Worm (Caenorhabditis elegans) whole organism, young adult: Measurements from ENCODE around the gene W04D2.4.
A peak's percentile ranks its signal among the peaks of the same experiment; 100 is the strongest.

ENCODE experiments used
- B0261.1 ChIP-seq: sonication (generic microtip); optimal IDR thresholded peaks from 2 replicates; lab custom pipeline; 2016; ENCODE audit warnings: mild to moderate bottlenecking, missing genetic modification characterization, moderate library complexity, missing compliant biosample characterization
- B0336.3 ChIP-seq: fragments of 200-800 bp; sonication (Bioruptor generic); IDR thresholded peaks from 2 replicates; pipeline ENCODE4 v1.3.6; 2022; ENCODE audit warnings: missing genetic modification characterization, missing compliant biosample characterization
- D2030.7 ChIP-seq: fragments of 200-800 bp; sonication (Bioruptor generic); IDR thresholded peaks from 2 replicates; pipeline ENCODE4 v1.3.6; 2022; ENCODE audit warnings: missing genetic modification reagents, missing genetic modification characterization, missing compliant biosample characterization
- F22D6.2 ChIP-seq: sonication (generic microtip); optimal IDR thresholded peaks from 2 replicates; lab custom pipeline; 2016; ENCODE audit warnings: mild to moderate bottlenecking, missing genetic modification characterization, missing compliant biosample characterization
- F52B5.7 ChIP-seq: sonication (generic microtip); optimal IDR thresholded peaks from 2 replicates; lab custom pipeline; 2016; ENCODE audit warnings: mild to moderate bottlenecking, missing genetic modification characterization, missing compliant biosample characterization
- F55B11.4 ChIP-seq: sonication (generic microtip); optimal IDR thresholded peaks from 2 replicates; lab custom pipeline; 2016; ENCODE audit warnings: missing compliant biosample characterization, missing genetic modification characterization, borderline replicate concordance; ENCODE audit not compliant: insufficient read depth
- T26A5.8 ChIP-seq: sonication (generic microtip); optimal IDR thresholded peaks from 2 replicates; lab custom pipeline; 2016; ENCODE audit warnings: missing genetic modification characterization, missing compliant biosample characterization
- Y67H2A.10 ChIP-seq: fragments of 200-800 bp; sonication (Bioruptor generic); conservative IDR thresholded peaks from 2 replicates; pipeline ENCODE4 v1.3.6; 2022; ENCODE audit warnings: missing genetic modification reagents, missing genetic modification characterization, missing compliant biosample characterization
- aptf-3 ChIP-seq: fragments of 200-800 bp; sonication (Bioruptor generic); IDR thresholded peaks from 2 replicates; pipeline ENCODE4 v1.3.6; 2022; ENCODE audit warnings: missing genetic modification characterization, missing compliant biosample characterization
- athp-1 ChIP-seq: sonication (generic microtip); optimal IDR thresholded peaks from 2 replicates; lab custom pipeline; 2017; ENCODE audit warnings: mild to moderate bottlenecking, missing genetic modification characterization, missing compliant biosample characterization
- attf-3 ChIP-seq: fragments of 200-800 bp; sonication (Bioruptor generic); conservative IDR thresholded peaks from 2 replicates; pipeline ENCODE4 v1.3.6; 2022; ENCODE audit warnings: missing genetic modification reagents, missing genetic modification characterization, missing compliant biosample characterization
- attf-5 ChIP-seq: fragments of 200-800 bp; sonication (Bioruptor generic); optimal IDR thresholded peaks from 2 replicates; lab custom pipeline; 2018; ENCODE audit warnings: mild to moderate bottlenecking, missing genetic modification characterization, missing compliant biosample characterization
- attf-6 ChIP-seq: fragments of 200-800 bp; sonication (Bioruptor generic); IDR thresholded peaks from 2 replicates; pipeline ENCODE4 v1.3.6; 2022; ENCODE audit warnings: missing genetic modification reagents, missing genetic modification characterization, missing compliant biosample characterization
- bed-2 ChIP-seq: fragments of 200-800 bp; sonication (Bioruptor generic); IDR thresholded peaks from 2 replicates; pipeline ENCODE4 v1.3.6; 2022; ENCODE audit warnings: missing genetic modification reagents, missing genetic modification characterization, missing compliant biosample characterization
- cebp-1 ChIP-seq, 2 experiments: fragments of 200-800 bp in 1 of 2; sonication (Bioruptor generic) in 1 of 2; sonication (generic microtip) in 1 of 2; IDR thresholded peaks in 1 of 2; optimal IDR thresholded peaks in 1 of 2; 2 replicates each; pipeline versions ENCODE4 v1.3.6 to Lab custom; 2017 to 2022; ENCODE audit warnings: missing compliant biosample characterization in 2 of 2, missing genetic modification characterization in 2 of 2, mild to moderate bottlenecking in 1 of 2, missing genetic modification reagents in 1 of 2, moderate library complexity in 1 of 2
- cebp-2 ChIP-seq: fragments of 200-800 bp; sonication (Bioruptor generic); IDR thresholded peaks from 2 replicates; pipeline ENCODE4 v1.3.6; 2022; ENCODE audit warnings: missing genetic modification characterization, missing compliant biosample characterization
- ceh-100 ChIP-seq: fragments of 200-800 bp; sonication (Bioruptor generic); IDR thresholded peaks from 2 replicates; pipeline ENCODE4 v1.3.6; 2022; ENCODE audit warnings: missing genetic modification reagents, missing genetic modification characterization, missing compliant biosample characterization
- ceh-40 ChIP-seq: fragments of 200-800 bp; sonication (Bioruptor generic); IDR thresholded peaks from 2 replicates; pipeline ENCODE4 v1.3.6; 2022; ENCODE audit warnings: missing genetic modification characterization, missing compliant biosample characterization
- ceh-91 ChIP-seq: fragments of 200-800 bp; sonication (Bioruptor generic); IDR thresholded peaks from 2 replicates; pipeline ENCODE4 v1.3.6; 2022; ENCODE audit warnings: missing genetic modification reagents, missing genetic modification characterization, missing compliant biosample characterization
- dox-1 ChIP-seq: fragments of 200-800 bp; sonication (Bioruptor generic); IDR thresholded peaks from 2 replicates; pipeline ENCODE4 v1.3.6; 2022; ENCODE audit warnings: missing genetic modification reagents, missing genetic modification characterization, missing compliant biosample characterization
- dpff-1 ChIP-seq: sonication (generic microtip); optimal IDR thresholded peaks from 2 replicates; lab custom pipeline; 2017; ENCODE audit warnings: mild to moderate bottlenecking, missing genetic modification characterization, missing compliant biosample characterization
- dpl-1 ChIP-seq: fragments of 150-350 bp; optimal IDR thresholded peaks from 2 replicates; lab custom pipeline; 2014; ENCODE audit warnings: missing biosample characterization, missing genetic modification reagents, missing genetic modification characterization
- efl-1 ChIP-seq: fragments of 150-350 bp; optimal IDR thresholded peaks from 2 replicates; lab custom pipeline; 2014; ENCODE audit warnings: missing biosample characterization, missing genetic modification reagents, missing genetic modification characterization
- egl-18 ChIP-seq: fragments of 200-800 bp; sonication (Bioruptor generic); IDR thresholded peaks from 2 replicates; pipeline ENCODE4 v1.3.6; 2022; ENCODE audit warnings: missing genetic modification reagents, missing genetic modification characterization, missing compliant biosample characterization
- egl-44 ChIP-seq: fragments of 200-800 bp; sonication (Bioruptor generic); IDR thresholded peaks from 2 replicates; pipeline ENCODE4 v1.3.6; 2022; ENCODE audit warnings: missing genetic modification reagents, missing genetic modification characterization, missing compliant biosample characterization
- gei-17 ChIP-seq: fragments of 200-800 bp; sonication (Bioruptor generic); optimal IDR thresholded peaks from 2 replicates; lab custom pipeline; 2018; ENCODE audit warnings: mild to moderate bottlenecking, missing genetic modification characterization, missing compliant biosample characterization
- hmg-20 ChIP-seq: fragments of 200-800 bp; sonication (Bioruptor generic); IDR thresholded peaks from 2 replicates; pipeline ENCODE4 v1.3.6; 2022; ENCODE audit warnings: missing genetic modification reagents, missing genetic modification characterization, missing compliant biosample characterization
- hrde-1 ChIP-seq: sonication (generic microtip); optimal IDR thresholded peaks from 2 replicates; lab custom pipeline; 2016; ENCODE audit warnings: missing genetic modification characterization, mild to moderate bottlenecking, missing compliant biosample characterization, moderate library complexity, missing genotype, missing genetic modification reagents, borderline replicate concordance
- let-526 ChIP-seq: fragments of 200-800 bp; sonication (Bioruptor generic); IDR thresholded peaks from 2 replicates; pipeline ENCODE4 v1.3.6; 2022; ENCODE audit warnings: missing genetic modification reagents, missing genetic modification characterization, missing compliant biosample characterization
- lin-26 ChIP-seq: fragments of 200-800 bp; sonication (Bioruptor generic); IDR thresholded peaks from 2 replicates; pipeline ENCODE4 v1.3.6; 2022; ENCODE audit warnings: missing genetic modification reagents, missing genetic modification characterization, missing compliant biosample characterization
- lin-35 ChIP-seq, 3 experiments: fragments of 150-350 bp in 2 of 3; sonication (generic microtip) in 1 of 3; optimal IDR thresholded peaks; 2 replicates each; lab custom pipeline; 2014 to 2018; ENCODE audit warnings: missing biosample characterization in 3 of 3, missing genetic modification characterization in 3 of 3, missing genetic modification reagents in 3 of 3
- lin-40 ChIP-seq: sonication (generic microtip); optimal IDR thresholded peaks from 2 replicates; lab custom pipeline; 2016; ENCODE audit warnings: missing genetic modification characterization, mild to moderate bottlenecking, missing compliant biosample characterization, missing genotype, missing genetic modification reagents
- lin-54 ChIP-seq: fragments of 200-800 bp; sonication (Bioruptor generic); optimal IDR thresholded peaks from 2 replicates; lab custom pipeline; 2018; ENCODE audit warnings: mild to moderate bottlenecking, missing genetic modification characterization, missing compliant biosample characterization
- mel-28 ChIP-seq: sonication (generic microtip); optimal IDR thresholded peaks from 2 replicates; lab custom pipeline; 2016; ENCODE audit warnings: borderline replicate concordance, mild to moderate bottlenecking, missing genetic modification characterization, missing compliant biosample characterization
- nhr-120 ChIP-seq: fragments of 200-800 bp; sonication (Bioruptor generic); IDR thresholded peaks from 2 replicates; pipeline ENCODE4 v1.3.6; 2022; ENCODE audit warnings: missing genetic modification characterization, missing compliant biosample characterization
- nhr-179 ChIP-seq: sonication (generic microtip); optimal IDR thresholded peaks from 2 replicates; lab custom pipeline; 2016; ENCODE audit warnings: mild to moderate bottlenecking, missing genetic modification characterization, missing compliant biosample characterization
- nhr-27 ChIP-seq: fragments of 200-800 bp; sonication (Bioruptor generic); optimal IDR thresholded peaks from 2 replicates; lab custom pipeline; 2018; ENCODE audit warnings: mild to moderate bottlenecking, missing genetic modification characterization, moderate library complexity, missing compliant biosample characterization
- nhr-90 ChIP-seq: sonication (generic microtip); optimal IDR thresholded peaks from 2 replicates; lab custom pipeline; 2016; ENCODE audit warnings: missing genotype, mild to moderate bottlenecking, missing genetic modification characterization, missing compliant biosample characterization
- rcor-1 ChIP-seq: fragments of 200-800 bp; sonication (Bioruptor generic); IDR thresholded peaks from 2 replicates; pipeline ENCODE4 v1.3.6; 2022; ENCODE audit warnings: missing genetic modification reagents, missing genetic modification characterization, missing compliant biosample characterization
- repo-1 ChIP-seq: sonication (generic microtip); optimal IDR thresholded peaks from 2 replicates; lab custom pipeline; 2017; ENCODE audit warnings: mild to moderate bottlenecking, missing genetic modification characterization, missing compliant biosample characterization
- sdz-38 ChIP-seq: sonication (generic microtip); optimal IDR thresholded peaks from 2 replicates; lab custom pipeline; 2016; ENCODE audit warnings: missing genotype, missing genetic modification characterization, missing compliant biosample characterization
- snpc-1.1 ChIP-seq: sonication (generic microtip); optimal IDR thresholded peaks from 2 replicates; lab custom pipeline; 2017; ENCODE audit warnings: missing genetic modification characterization, mild to moderate bottlenecking, missing compliant biosample characterization, antibody characterized with exemption, moderate library complexity, missing genotype, missing genetic modification reagents; ENCODE audit not compliant: insufficient read depth
- sptf-2 ChIP-seq: fragments of 200-800 bp; sonication (Bioruptor generic); optimal IDR thresholded peaks from 2 replicates; lab custom pipeline; 2018; ENCODE audit warnings: mild to moderate bottlenecking, missing genetic modification characterization, missing compliant biosample characterization
- tbx-9 ChIP-seq: sonication (generic microtip); optimal IDR thresholded peaks from 2 replicates; lab custom pipeline; 2016; ENCODE audit warnings: borderline replicate concordance, missing genetic modification characterization, inconsistent platforms, missing compliant biosample characterization
- tlf-1 ChIP-seq: fragments of 200-800 bp; sonication (Bioruptor generic); optimal IDR thresholded peaks from 2 replicates; lab custom pipeline; 2018; ENCODE audit warnings: mild to moderate bottlenecking, missing genetic modification characterization, missing compliant biosample characterization
- unc-130 ChIP-seq: sonication (generic microtip); optimal IDR thresholded peaks from 2 replicates; lab custom pipeline; 2016; ENCODE audit warnings: missing genetic modification reagents, missing genetic modification characterization, missing compliant biosample characterization
- unc-62 ChIP-seq: fragments of 150-350 bp; optimal IDR thresholded peaks from 2 replicates; lab custom pipeline; 2014; ENCODE audit warnings: missing biosample characterization, missing genetic modification reagents, missing genetic modification characterization
- ztf-22 ChIP-seq: fragments of 200-800 bp; sonication (Bioruptor generic); optimal IDR thresholded peaks from 2 replicates; lab custom pipeline; 2018; ENCODE audit warnings: mild to moderate bottlenecking, missing genetic modification characterization, moderate library complexity, missing compliant biosample characterization

W04D2.4 gene

ce11 chrV:12491070-12491643 lies 6.4 kb downstream of the W04D2.4 start (continued):
- TF ChIP-seq egl-44 (GFP tag; lab: Robert Waterston, UW) (peak; percentile 44; the same call in 1 of the 2 replicates), repo-1 (peak; percentile 79), egl-18 (GFP tag; lab: Robert Waterston, UW) (no peak), cebp-2 (0 out of 2 replicates have a peak, but pooled peaks have one; percentile 45), B0261.1 (peak; percentile 37), attf-3 (peak; percentile 75), gei-17 (no peak), athp-1 (tag; lab: Kevin White, UChicago) (no peak), B0336.3 (GFP tag; lab: Robert Waterston, UW) (peak; percentile 88), dox-1 (peak; percentile 94), hmg-20 (GFP tag; lab: Robert Waterston, UW) (peak; percentile 56; the same call in 1 of the 2 replicates), snpc-1.1 (tag; lab: Kevin White, UChicago) (peak; percentile 100), lin-54 (GFP tag; lab: Kevin White, UChicago) (peak; percentile 82), dpff-1 (tag; lab: Kevin White, UChicago) (no peak), nhr-90 (tag; lab: Kevin White, UChicago) (no peak), cebp-1 (GFP tag; IDR thresholded peaks at IDR 0.05; lab: Robert Waterston, UW) (no peak), cebp-1 (tag; optimal IDR thresholded peaks at IDR 0.05; lab: Kevin White, UChicago) (peak; percentile 62), hrde-1 (tag; lab: Kevin White, UChicago) (peak; percentile 24), tbx-9 (no peak), F22D6.2 (no peak), lin-35 (GFP tag; optimal IDR thresholded peaks at IDR 0.05; lab: Kevin White, UChicago) (peak in 1 of 3 experiments; percentile 22), rcor-1 (peak; percentile 92), nhr-27 (no peak), F52B5.7 (tag; lab: Kevin White, UChicago) (no peak), efl-1 (GFP tag; lab: Kevin White, UChicago) (no peak), lin-40 (tag; lab: Kevin White, UChicago) (peak; percentile 54), mel-28 (tag; lab: Kevin White, UChicago) (no peak), nhr-120 (GFP tag; lab: Robert Waterston, UW) (no peak), aptf-3 (GFP tag; lab: Robert Waterston, UW) (no peak), ztf-22 (peak; percentile 11), ceh-100 (GFP tag; lab: Robert Waterston, UW) (peak; percentile 71), lin-26 (GFP tag; lab: Robert Waterston, UW) (no peak), tlf-1 (GFP tag; lab: Kevin White, UChicago) (peak; percentile 75), sptf-2 (GFP tag; lab: Kevin White, UChicago) (peak; percentile 9), bed-2 (GFP tag; lab: Robert Waterston, UW) (0 out of 2 replicates have a peak, but pooled peaks have one; percentile 29), T26A5.8 (tag; lab: Kevin White, UChicago) (no peak), sdz-38 (tag; lab: Kevin White, UChicago) (no peak), D2030.7 (peak; percentile 97), dpl-1 (no peak), let-526 (no peak), unc-62 (GFP tag; lab: Kevin White, UChicago) (no peak), F55B11.4 (tag; lab: Kevin White, UChicago) (no peak), ceh-91 (GFP tag; lab: Robert Waterston, UW) (0 out of 2 replicates have a peak, but pooled peaks have one; percentile 13), unc-130 (GFP tag; lab: Kevin White, UChicago) (peak; percentile 13), ceh-40 (GFP tag; lab: Robert Waterston, UW) (no peak), attf-6 (GFP tag; lab: Robert Waterston, UW) (peak; percentile 91), attf-5 (GFP tag; lab: Kevin White, UChicago) (no peak), nhr-179 (tag; lab: Kevin White, UChicago) (no peak), Y67H2A.10 (GFP tag; lab: Robert Waterston, UW) (no peak)
